Worm (Caenorhabditis elegans) whole organism, young adult: ENCODE measurements around the gene gldi-5.

Experiments
- B0035.1 ChIP-seq: sonication (generic microtip); optimal IDR thresholded peaks from 2 replicates; lab custom pipeline; 2016; ENCODE audit warnings: missing genetic modification characterization, mild to moderate bottlenecking, missing compliant biosample characterization, missing genotype, missing genetic modification reagents
- B0261.1 ChIP-seq: sonication (generic microtip); optimal IDR thresholded peaks from 2 replicates; lab custom pipeline; 2016; ENCODE audit warnings: mild to moderate bottlenecking, missing genetic modification characterization, moderate library complexity, missing compliant biosample characterization
- C06A6.2 ChIP-seq: fragments of 200-800 bp; sonication (Bioruptor generic); conservative IDR thresholded peaks from 2 replicates; pipeline ENCODE4 v1.3.6; 2022; ENCODE audit warnings: missing genetic modification characterization, missing compliant biosample characterization
- F22D6.2 ChIP-seq: sonication (generic microtip); optimal IDR thresholded peaks from 2 replicates; lab custom pipeline; 2016; ENCODE audit warnings: mild to moderate bottlenecking, missing genetic modification characterization, missing compliant biosample characterization
- F23B12.7 ChIP-seq: sonication (generic microtip); optimal IDR thresholded peaks from 2 replicates; lab custom pipeline; 2017; ENCODE audit warnings: missing genetic modification characterization, mild to moderate bottlenecking, missing compliant biosample characterization, antibody characterized with exemption, moderate library complexity; ENCODE audit not compliant: insufficient read depth
- F37B4.10 ChIP-seq: fragments of 200-800 bp; sonication (Bioruptor generic); IDR thresholded peaks from 2 replicates; pipeline ENCODE4 v1.3.6; 2022; ENCODE audit warnings: missing genetic modification characterization, missing compliant biosample characterization
- F39B2.1 ChIP-seq: fragments of 200-800 bp; sonication (Bioruptor generic); IDR thresholded peaks from 2 replicates; pipeline ENCODE4 v1.3.6; 2022; ENCODE audit warnings: missing genetic modification reagents, missing genetic modification characterization, missing compliant biosample characterization
- F55B11.4 ChIP-seq: sonication (generic microtip); optimal IDR thresholded peaks from 2 replicates; lab custom pipeline; 2016; ENCODE audit warnings: missing compliant biosample characterization, missing genetic modification characterization, borderline replicate concordance; ENCODE audit not compliant: insufficient read depth
- T07F8.4 ChIP-seq: sonication (generic microtip); optimal IDR thresholded peaks from 2 replicates; lab custom pipeline; 2016; ENCODE audit warnings: mild to moderate bottlenecking, missing genetic modification characterization, moderate library complexity, missing compliant biosample characterization
- T26A5.8 ChIP-seq: sonication (generic microtip); optimal IDR thresholded peaks from 2 replicates; lab custom pipeline; 2016; ENCODE audit warnings: missing genetic modification characterization, missing compliant biosample characterization
- Y53G8AR.9 ChIP-seq: fragments of 200-800 bp; sonication (Bioruptor generic); conservative IDR thresholded peaks from 2 replicates; pipeline ENCODE4 v1.3.6; 2022; ENCODE audit warnings: missing genetic modification reagents, missing genetic modification characterization, missing compliant biosample characterization
- Y95B8A.8 ChIP-seq: fragments of 200-800 bp; sonication (Bioruptor generic); IDR thresholded peaks from 2 replicates; pipeline ENCODE4 v1.3.6; 2022; ENCODE audit warnings: missing genetic modification reagents, missing genetic modification characterization, missing compliant biosample characterization
- aptf-2 ChIP-seq: fragments of 200-800 bp; sonication (Bioruptor generic); conservative IDR thresholded peaks from 2 replicates; pipeline ENCODE4 v1.3.6; 2022; ENCODE audit warnings: missing genetic modification reagents, missing genetic modification characterization, missing compliant biosample characterization
- attf-3 ChIP-seq: fragments of 200-800 bp; sonication (Bioruptor generic); conservative IDR thresholded peaks from 2 replicates; pipeline ENCODE4 v1.3.6; 2022; ENCODE audit warnings: missing genetic modification reagents, missing genetic modification characterization, missing compliant biosample characterization
- attf-5 ChIP-seq: fragments of 200-800 bp; sonication (Bioruptor generic); optimal IDR thresholded peaks from 2 replicates; lab custom pipeline; 2018; ENCODE audit warnings: mild to moderate bottlenecking, missing genetic modification characterization, missing compliant biosample characterization
- ccch-3 ChIP-seq: fragments of 200-800 bp; sonication (Bioruptor generic); optimal IDR thresholded peaks from 2 replicates; lab custom pipeline; 2018; ENCODE audit warnings: mild to moderate bottlenecking, missing genetic modification characterization, missing compliant biosample characterization
- cebp-1 ChIP-seq, 2 experiments: fragments of 200-800 bp in 1 of 2; sonication (Bioruptor generic) in 1 of 2; sonication (generic microtip) in 1 of 2; IDR thresholded peaks in 1 of 2; optimal IDR thresholded peaks in 1 of 2; 2 replicates each; pipeline versions ENCODE4 v1.3.6 to Lab custom; 2017 to 2022; ENCODE audit warnings: missing compliant biosample characterization in 2 of 2, missing genetic modification characterization in 2 of 2, mild to moderate bottlenecking in 1 of 2, missing genetic modification reagents in 1 of 2, moderate library complexity in 1 of 2
- ceh-100 ChIP-seq: fragments of 200-800 bp; sonication (Bioruptor generic); IDR thresholded peaks from 2 replicates; pipeline ENCODE4 v1.3.6; 2022; ENCODE audit warnings: missing genetic modification reagents, missing genetic modification characterization, missing compliant biosample characterization
- ceh-40 ChIP-seq: fragments of 200-800 bp; sonication (Bioruptor generic); IDR thresholded peaks from 2 replicates; pipeline ENCODE4 v1.3.6; 2022; ENCODE audit warnings: missing genetic modification characterization, missing compliant biosample characterization
- ceh-58 ChIP-seq: fragments of 200-800 bp; sonication (Bioruptor generic); IDR thresholded peaks from 2 replicates; pipeline ENCODE4 v1.3.6; 2022; ENCODE audit warnings: missing genetic modification characterization, missing compliant biosample characterization
- ceh-91 ChIP-seq: fragments of 200-800 bp; sonication (Bioruptor generic); IDR thresholded peaks from 2 replicates; pipeline ENCODE4 v1.3.6; 2022; ENCODE audit warnings: missing genetic modification reagents, missing genetic modification characterization, missing compliant biosample characterization
- chd-7 ChIP-seq: sonication (generic microtip); optimal IDR thresholded peaks from 2 replicates; lab custom pipeline; 2016; ENCODE audit warnings: mild to moderate bottlenecking, missing genetic modification characterization, moderate library complexity, missing compliant biosample characterization
- die-1 ChIP-seq: sonication (generic microtip); optimal IDR thresholded peaks from 2 replicates; lab custom pipeline; 2016; ENCODE audit warnings: missing genotype, mild to moderate bottlenecking, missing genetic modification characterization, missing compliant biosample characterization
- dox-1 ChIP-seq: fragments of 200-800 bp; sonication (Bioruptor generic); IDR thresholded peaks from 2 replicates; pipeline ENCODE4 v1.3.6; 2022; ENCODE audit warnings: missing genetic modification reagents, missing genetic modification characterization, missing compliant biosample characterization
- dpff-1 ChIP-seq: sonication (generic microtip); optimal IDR thresholded peaks from 2 replicates; lab custom pipeline; 2017; ENCODE audit warnings: mild to moderate bottlenecking, missing genetic modification characterization, missing compliant biosample characterization
- egl-18 ChIP-seq: fragments of 200-800 bp; sonication (Bioruptor generic); IDR thresholded peaks from 2 replicates; pipeline ENCODE4 v1.3.6; 2022; ENCODE audit warnings: missing genetic modification reagents, missing genetic modification characterization, missing compliant biosample characterization
- him-1 ChIP-seq: sonication (generic microtip); optimal IDR thresholded peaks from 2 replicates; lab custom pipeline; 2016; ENCODE audit warnings: missing genotype, missing genetic modification reagents, missing genetic modification characterization, missing compliant biosample characterization
- lag-1 ChIP-seq: fragments of 200-800 bp; sonication (Bioruptor generic); IDR thresholded peaks from 2 replicates; pipeline ENCODE4 v1.3.6; 2022; ENCODE audit warnings: missing genetic modification reagents, missing genetic modification characterization, missing compliant biosample characterization
- lin-26 ChIP-seq: fragments of 200-800 bp; sonication (Bioruptor generic); IDR thresholded peaks from 2 replicates; pipeline ENCODE4 v1.3.6; 2022; ENCODE audit warnings: missing genetic modification reagents, missing genetic modification characterization, missing compliant biosample characterization
- lir-1 ChIP-seq: fragments of 200-800 bp; sonication (Bioruptor generic); conservative IDR thresholded peaks from 2 replicates; pipeline ENCODE4 v1.3.6; 2022; ENCODE audit warnings: missing genetic modification reagents, missing genetic modification characterization, missing compliant biosample characterization
- madf-6 ChIP-seq: fragments of 200-800 bp; sonication (Bioruptor generic); IDR thresholded peaks from 2 replicates; pipeline ENCODE4 v1.3.6; 2022; ENCODE audit warnings: missing genetic modification reagents, missing genetic modification characterization, missing compliant biosample characterization
- madf-8 ChIP-seq: fragments of 200-800 bp; sonication (Bioruptor generic); conservative IDR thresholded peaks from 2 replicates; pipeline ENCODE4 v1.3.6; 2022; ENCODE audit warnings: missing genetic modification reagents, missing genetic modification characterization, missing compliant biosample characterization
- mel-28 ChIP-seq: sonication (generic microtip); optimal IDR thresholded peaks from 2 replicates; lab custom pipeline; 2016; ENCODE audit warnings: borderline replicate concordance, mild to moderate bottlenecking, missing genetic modification characterization, missing compliant biosample characterization
- nfya-2 ChIP-seq: fragments of 200-800 bp; sonication (Bioruptor generic); IDR thresholded peaks from 2 replicates; pipeline ENCODE4 v1.3.6; 2022; ENCODE audit warnings: missing genetic modification reagents, missing genetic modification characterization, missing compliant biosample characterization
- nhr-27 ChIP-seq: fragments of 200-800 bp; sonication (Bioruptor generic); optimal IDR thresholded peaks from 2 replicates; lab custom pipeline; 2018; ENCODE audit warnings: mild to moderate bottlenecking, missing genetic modification characterization, moderate library complexity, missing compliant biosample characterization
- pha-4 ChIP-seq: fragments of 150-350 bp; sonication (generic microtip); optimal IDR thresholded peaks from 2 replicates; lab custom pipeline; 2014; ENCODE audit warnings: missing biosample characterization, missing genetic modification reagents, missing genetic modification characterization
- rcor-1 ChIP-seq: fragments of 200-800 bp; sonication (Bioruptor generic); IDR thresholded peaks from 2 replicates; pipeline ENCODE4 v1.3.6; 2022; ENCODE audit warnings: missing genetic modification reagents, missing genetic modification characterization, missing compliant biosample characterization
- rec-8 ChIP-seq, 2 experiments: sonication (generic microtip); optimal IDR thresholded peaks; 2 replicates each; lab custom pipeline; 2016; ENCODE audit warnings: mild to moderate bottlenecking in 2 of 2, missing genetic modification characterization in 2 of 2, missing genetic modification reagents in 2 of 2, missing genotype in 2 of 2, missing biosample characterization in 1 of 2, missing compliant biosample characterization in 1 of 2, moderate library complexity in 1 of 2
- snpc-1.1 ChIP-seq: sonication (generic microtip); optimal IDR thresholded peaks from 2 replicates; lab custom pipeline; 2017; ENCODE audit warnings: missing genetic modification characterization, mild to moderate bottlenecking, missing compliant biosample characterization, antibody characterized with exemption, moderate library complexity, missing genotype, missing genetic modification reagents; ENCODE audit not compliant: insufficient read depth
- snpc-1.3 ChIP-seq: sonication (generic microtip); optimal IDR thresholded peaks from 2 replicates; lab custom pipeline; 2017; ENCODE audit warnings: missing genetic modification characterization, mild to moderate bottlenecking, missing compliant biosample characterization, antibody characterized with exemption, moderate library complexity, missing genotype, missing genetic modification reagents; ENCODE audit not compliant: insufficient read depth
- somi-1 ChIP-seq: fragments of 200-800 bp; sonication (Bioruptor generic); optimal IDR thresholded peaks from 2 replicates; lab custom pipeline; 2018; ENCODE audit warnings: mild to moderate bottlenecking, missing genetic modification characterization, missing compliant biosample characterization
- sptf-2 ChIP-seq: fragments of 200-800 bp; sonication (Bioruptor generic); optimal IDR thresholded peaks from 2 replicates; lab custom pipeline; 2018; ENCODE audit warnings: mild to moderate bottlenecking, missing genetic modification characterization, missing compliant biosample characterization
- ztf-3 ChIP-seq: fragments of 200-800 bp; sonication (Bioruptor generic); optimal IDR thresholded peaks from 2 replicates; lab custom pipeline; 2018; ENCODE audit warnings: mild to moderate bottlenecking, missing genetic modification characterization, missing compliant biosample characterization

The gldi-5 gene

ce11 chrIII:3701411-3702310, 24.6 kb downstream of the gldi-5 start, which contains the start of the genes pdi-1 and C14B1.2 (continued):
- no peak for TF ChIP-seq die-1 (tag; lab: Kevin White, UChicago)
- no peak for TF ChIP-seq him-1 (tag; lab: Kevin White, UChicago)
- no peak for TF ChIP-seq B0261.1 (tag; lab: Kevin White, UChicago)
- TF ChIP-seq T07F8.4 (tag; lab: Kevin White, UChicago), result no peak
- no peak for TF ChIP-seq ceh-58
- no peak for TF ChIP-seq ccch-3 (GFP tag; lab: Kevin White, UChicago)
- no peak for TF ChIP-seq lag-1 (GFP tag; lab: Robert Waterston, UW)
- no peak for TF ChIP-seq lir-1
- TF ChIP-seq lin-26 (GFP tag; lab: Robert Waterston, UW), result peak; percentile 53; the same call in 1 of the 2 replicates
- TF ChIP-seq madf-8, result no peak
- peak; percentile 84 for TF ChIP-seq attf-5 (GFP tag; lab: Kevin White, UChicago)
- no peak for TF ChIP-seq snpc-1.3 (tag; lab: Kevin White, UChicago)
- no peak for TF ChIP-seq pha-4 (tag; lab: Kevin White, UChicago)
- no peak for TF ChIP-seq sptf-2 (GFP tag; lab: Kevin White, UChicago)
- peak; percentile 85 for TF ChIP-seq dox-1
- no peak for TF ChIP-seq Y95B8A.8 (GFP tag; lab: Robert Waterston, UW)
- no peak for TF ChIP-seq somi-1 (GFP tag; lab: Kevin White, UChicago)
- peak; percentile 13; the same call in 1 of the 2 replicates for TF ChIP-seq madf-6 (GFP tag; lab: Robert Waterston, UW)
- no peak for TF ChIP-seq ceh-91 (GFP tag; lab: Robert Waterston, UW)
- no peak for TF ChIP-seq dpff-1
- no peak for TF ChIP-seq F39B2.1 (GFP tag; lab: Robert Waterston, UW)
- no peak for TF ChIP-seq chd-7 (tag; lab: Kevin White, UChicago)
- no peak for TF ChIP-seq C06A6.2
- no peak for TF ChIP-seq egl-18 (GFP tag; lab: Robert Waterston, UW)
- TF ChIP-seq snpc-1.1 (tag; lab: Kevin White, UChicago), result no peak
- no peak for TF ChIP-seq mel-28
- TF ChIP-seq nhr-27, result no peak
- no peak for TF ChIP-seq nfya-2 (GFP tag; lab: Robert Waterston, UW)
- peak; percentile 29; the same call in 1 of the 2 replicates for TF ChIP-seq rcor-1 (GFP tag; lab: Robert Waterston, UW)
- TF ChIP-seq cebp-1 (GFP tag; IDR thresholded peaks at IDR 0.05; lab: Robert Waterston, UW), result 0 out of 2 replicates have a peak, but pooled peaks have one; percentile 52
- peak; percentile 61 for TF ChIP-seq cebp-1 (tag; optimal IDR thresholded peaks at IDR 0.05; lab: Kevin White, UChicago)
- no peak for TF ChIP-seq aptf-2 (GFP tag; lab: Robert Waterston, UW)
- peak; percentile 53 for TF ChIP-seq F23B12.7 (tag; lab: Kevin White, UChicago)
- no peak for TF ChIP-seq ceh-40 (GFP tag; lab: Robert Waterston, UW)
- no peak for TF ChIP-seq Y53G8AR.9 (GFP tag; lab: Robert Waterston, UW)
- TF ChIP-seq attf-3 (GFP tag; lab: Robert Waterston, UW), result no peak
- TF ChIP-seq rec-8 (tag; optimal IDR thresholded peaks at IDR 0.05; lab: Kevin White, UChicago), result no peak
- TF ChIP-seq ztf-3 (GFP tag; lab: Kevin White, UChicago), result no peak
- TF ChIP-seq F55B11.4, result no peak
- 0 out of 2 replicates have a peak, but pooled peaks have one; percentile 22 for TF ChIP-seq F37B4.10 (GFP tag; lab: Robert Waterston, UW)
- TF ChIP-seq T26A5.8 (tag; lab: Kevin White, UChicago), result no peak
- TF ChIP-seq B0035.1 (tag; lab: Kevin White, UChicago), result no peak
- TF ChIP-seq F22D6.2, result no peak
- no peak; the same call in 1 of the 2 replicates for TF ChIP-seq ceh-100 (GFP tag; lab: Robert Waterston, UW)
